Worm (Caenorhabditis elegans) whole organism, young adult: Measurements from ENCODE around the gene Y22D7AL.10.

Experiments used
- B0261.1 ChIP-seq: sonication (generic microtip); optimal IDR thresholded peaks from 2 replicates; lab custom pipeline; 2016; ENCODE audit warnings: mild to moderate bottlenecking, missing genetic modification characterization, moderate library complexity, missing compliant biosample characterization
- D2030.7 ChIP-seq: fragments of 200-800 bp; sonication (Bioruptor generic); IDR thresholded peaks from 2 replicates; pipeline ENCODE4 v1.3.6; 2022; ENCODE audit warnings: missing genetic modification reagents, missing genetic modification characterization, missing compliant biosample characterization
- F33H1.4 ChIP-seq: fragments of 200-800 bp; sonication (Bioruptor generic); IDR thresholded peaks from 2 replicates; pipeline ENCODE4 v1.3.6; 2022; ENCODE audit warnings: missing genetic modification reagents, missing genetic modification characterization, missing compliant biosample characterization
- F37B4.10 ChIP-seq: fragments of 200-800 bp; sonication (Bioruptor generic); IDR thresholded peaks from 2 replicates; pipeline ENCODE4 v1.3.6; 2022; ENCODE audit warnings: missing genetic modification characterization, missing compliant biosample characterization
- Y56A3A.18 ChIP-seq: fragments of 200-800 bp; sonication (Bioruptor generic); IDR thresholded peaks from 2 replicates; pipeline ENCODE4 v1.3.6; 2022; ENCODE audit warnings: missing genetic modification reagents, missing genetic modification characterization, missing compliant biosample characterization
- ZK185.1 ChIP-seq: sonication (generic microtip); optimal IDR thresholded peaks from 2 replicates; lab custom pipeline; 2016; ENCODE audit warnings: mild to moderate bottlenecking, missing genetic modification characterization, missing compliant biosample characterization; ENCODE audit not compliant: poor library complexity, severe bottlenecking
- akir-1 ChIP-seq: fragments of 200-800 bp; sonication (Bioruptor generic); optimal IDR thresholded peaks from 2 replicates; lab custom pipeline; 2018; ENCODE audit warnings: mild to moderate bottlenecking, missing genetic modification characterization, moderate library complexity, missing compliant biosample characterization
- ama-1 ChIP-seq, 3 experiments: fragments of 150-350 bp in 1 of 3; sonication (generic microtip) in 2 of 3; optimal IDR thresholded peaks; 2 replicates each; lab custom pipeline; 2014 to 2018; ENCODE audit warnings: missing biosample characterization in 2 of 3, missing genetic modification characterization in 2 of 3, missing genetic modification reagents in 2 of 3
- aptf-3 ChIP-seq: fragments of 200-800 bp; sonication (Bioruptor generic); IDR thresholded peaks from 2 replicates; pipeline ENCODE4 v1.3.6; 2022; ENCODE audit warnings: missing genetic modification characterization, missing compliant biosample characterization
- atf-7 ChIP-seq: sonication (generic microtip); optimal IDR thresholded peaks from 2 replicates; lab custom pipeline; 2017; ENCODE audit warnings: mild to moderate bottlenecking, missing genetic modification characterization, missing compliant biosample characterization
- athp-1 ChIP-seq: sonication (generic microtip); optimal IDR thresholded peaks from 2 replicates; lab custom pipeline; 2017; ENCODE audit warnings: mild to moderate bottlenecking, missing genetic modification characterization, missing compliant biosample characterization
- attf-3 ChIP-seq: fragments of 200-800 bp; sonication (Bioruptor generic); conservative IDR thresholded peaks from 2 replicates; pipeline ENCODE4 v1.3.6; 2022; ENCODE audit warnings: missing genetic modification reagents, missing genetic modification characterization, missing compliant biosample characterization
- attf-6 ChIP-seq: fragments of 200-800 bp; sonication (Bioruptor generic); IDR thresholded peaks from 2 replicates; pipeline ENCODE4 v1.3.6; 2022; ENCODE audit warnings: missing genetic modification reagents, missing genetic modification characterization, missing compliant biosample characterization
- cebp-1 ChIP-seq, 2 experiments: fragments of 200-800 bp in 1 of 2; sonication (Bioruptor generic) in 1 of 2; sonication (generic microtip) in 1 of 2; IDR thresholded peaks in 1 of 2; optimal IDR thresholded peaks in 1 of 2; 2 replicates each; pipeline versions ENCODE4 v1.3.6 to Lab custom; 2017 to 2022; ENCODE audit warnings: missing compliant biosample characterization in 2 of 2, missing genetic modification characterization in 2 of 2, mild to moderate bottlenecking in 1 of 2, missing genetic modification reagents in 1 of 2, moderate library complexity in 1 of 2
- ceh-27 ChIP-seq: fragments of 200-800 bp; sonication (Bioruptor generic); optimal IDR thresholded peaks from 2 replicates; lab custom pipeline; 2018; ENCODE audit warnings: mild to moderate bottlenecking, missing genetic modification characterization, moderate library complexity, missing compliant biosample characterization
- ceh-40 ChIP-seq: fragments of 200-800 bp; sonication (Bioruptor generic); IDR thresholded peaks from 2 replicates; pipeline ENCODE4 v1.3.6; 2022; ENCODE audit warnings: missing genetic modification characterization, missing compliant biosample characterization
- die-1 ChIP-seq: sonication (generic microtip); optimal IDR thresholded peaks from 2 replicates; lab custom pipeline; 2016; ENCODE audit warnings: missing genotype, mild to moderate bottlenecking, missing genetic modification characterization, missing compliant biosample characterization
- egl-44 ChIP-seq: fragments of 200-800 bp; sonication (Bioruptor generic); IDR thresholded peaks from 2 replicates; pipeline ENCODE4 v1.3.6; 2022; ENCODE audit warnings: missing genetic modification reagents, missing genetic modification characterization, missing compliant biosample characterization
- hmg-1.2 ChIP-seq: fragments of 200-800 bp; sonication (Bioruptor generic); IDR thresholded peaks from 2 replicates; pipeline ENCODE4 v1.3.6; 2022; ENCODE audit warnings: missing genetic modification reagents, missing genetic modification characterization, missing compliant biosample characterization
- let-526 ChIP-seq: fragments of 200-800 bp; sonication (Bioruptor generic); IDR thresholded peaks from 2 replicates; pipeline ENCODE4 v1.3.6; 2022; ENCODE audit warnings: missing genetic modification reagents, missing genetic modification characterization, missing compliant biosample characterization
- lin-26 ChIP-seq: fragments of 200-800 bp; sonication (Bioruptor generic); IDR thresholded peaks from 2 replicates; pipeline ENCODE4 v1.3.6; 2022; ENCODE audit warnings: missing genetic modification reagents, missing genetic modification characterization, missing compliant biosample characterization
- lin-54 ChIP-seq: fragments of 200-800 bp; sonication (Bioruptor generic); optimal IDR thresholded peaks from 2 replicates; lab custom pipeline; 2018; ENCODE audit warnings: mild to moderate bottlenecking, missing genetic modification characterization, missing compliant biosample characterization
- lsl-1 ChIP-seq: fragments of 200-800 bp; sonication (Bioruptor generic); optimal IDR thresholded peaks from 2 replicates; lab custom pipeline; 2018; ENCODE audit warnings: mild to moderate bottlenecking, missing genetic modification characterization, moderate library complexity, missing compliant biosample characterization
- madf-6 ChIP-seq: fragments of 200-800 bp; sonication (Bioruptor generic); IDR thresholded peaks from 2 replicates; pipeline ENCODE4 v1.3.6; 2022; ENCODE audit warnings: missing genetic modification reagents, missing genetic modification characterization, missing compliant biosample characterization
- mes-4 ChIP-seq: sonication (generic microtip); optimal IDR thresholded peaks from 2 replicates; lab custom pipeline; 2016; ENCODE audit warnings: missing genotype, missing genetic modification characterization, missing compliant biosample characterization
- mxl-1 ChIP-seq: sonication (generic microtip); optimal IDR thresholded peaks from 2 replicates; lab custom pipeline; 2016; ENCODE audit warnings: missing genetic modification characterization, missing compliant biosample characterization
- nfya-1 ChIP-seq: sonication (generic microtip); optimal IDR thresholded peaks from 2 replicates; lab custom pipeline; 2017; ENCODE audit warnings: antibody characterized with exemption, missing compliant biosample characterization, missing genetic modification characterization, borderline replicate concordance; ENCODE audit not compliant: insufficient read depth
- nfyb-1 ChIP-seq: fragments of 200-800 bp; sonication (Bioruptor generic); IDR thresholded peaks from 2 replicates; pipeline ENCODE4 v1.3.6; 2022; ENCODE audit warnings: missing genetic modification reagents, missing genetic modification characterization, missing compliant biosample characterization
- nhr-80 ChIP-seq: sonication (generic microtip); optimal IDR thresholded peaks from 2 replicates; lab custom pipeline; 2016; ENCODE audit warnings: missing genetic modification characterization, missing compliant biosample characterization
- rec-8 ChIP-seq, 2 experiments: sonication (generic microtip); optimal IDR thresholded peaks; 2 replicates each; lab custom pipeline; 2016; ENCODE audit warnings: mild to moderate bottlenecking in 2 of 2, missing genetic modification characterization in 2 of 2, missing genetic modification reagents in 2 of 2, missing genotype in 2 of 2, missing biosample characterization in 1 of 2, missing compliant biosample characterization in 1 of 2, moderate library complexity in 1 of 2
- rpc-1 ChIP-seq, 2 experiments: fragments of 150-350 bp in 1 of 2; sonication (generic microtip) in 1 of 2; optimal IDR thresholded peaks; 2 replicates each; lab custom pipeline; 2014 to 2018; ENCODE audit warnings: missing biosample characterization in 1 of 2, missing genetic modification characterization in 1 of 2, missing genetic modification reagents in 1 of 2, missing genotype in 1 of 2
- snpc-4 ChIP-seq, 5 experiments: fragments of 150-350 bp in 1 of 5; sonication (generic microtip) in 4 of 5; optimal IDR thresholded peaks; 2 replicates each; lab custom pipeline; 2014 to 2018; ENCODE audit warnings: missing genetic modification characterization in 5 of 5, missing biosample characterization in 3 of 5, antibody characterized with exemption in 2 of 5, mild to moderate bottlenecking in 2 of 5, missing compliant biosample characterization in 2 of 5, missing genotype in 2 of 5, moderate library complexity in 2 of 5, missing genetic modification reagents in 1 of 5
- tbp1 ChIP-seq: fragments of 200-800 bp; sonication (Bioruptor generic); optimal IDR thresholded peaks from 2 replicates; lab custom pipeline; 2018; ENCODE audit warnings: mild to moderate bottlenecking, missing genetic modification characterization, missing compliant biosample characterization
- unc-62 ChIP-seq: fragments of 150-350 bp; optimal IDR thresholded peaks from 2 replicates; lab custom pipeline; 2014; ENCODE audit warnings: missing biosample characterization, missing genetic modification reagents, missing genetic modification characterization
- ztf-25 ChIP-seq: fragments of 200-800 bp; sonication (Bioruptor generic); IDR thresholded peaks from 2 replicates; pipeline ENCODE4 v1.3.6; 2022; ENCODE audit warnings: missing genetic modification reagents, missing genetic modification characterization, missing compliant biosample characterization
- ztf-28 ChIP-seq: fragments of 200-800 bp; sonication (Bioruptor generic); IDR thresholded peaks from 2 replicates; pipeline ENCODE4 v1.3.6; 2022; ENCODE audit warnings: missing genetic modification reagents, missing genetic modification characterization, missing compliant biosample characterization

Y22D7AL.10 gene

ce11 chrIII:1604514-1604976 lies 14.2 kb downstream of the Y22D7AL.10 start, which contains the start of gene Y22D7AL.6 (continued):
- TF ChIP-seq let-526 (GFP tag; lab: Robert Waterston, UW) (no peak), mes-4 (tag; lab: Kevin White, UChicago) (peak; percentile 64), atf-7 (tag; lab: Kevin White, UChicago) (peak; percentile 62), nfya-1 (no peak), F37B4.10 (GFP tag; lab: Robert Waterston, UW) (no peak)

DNA sequence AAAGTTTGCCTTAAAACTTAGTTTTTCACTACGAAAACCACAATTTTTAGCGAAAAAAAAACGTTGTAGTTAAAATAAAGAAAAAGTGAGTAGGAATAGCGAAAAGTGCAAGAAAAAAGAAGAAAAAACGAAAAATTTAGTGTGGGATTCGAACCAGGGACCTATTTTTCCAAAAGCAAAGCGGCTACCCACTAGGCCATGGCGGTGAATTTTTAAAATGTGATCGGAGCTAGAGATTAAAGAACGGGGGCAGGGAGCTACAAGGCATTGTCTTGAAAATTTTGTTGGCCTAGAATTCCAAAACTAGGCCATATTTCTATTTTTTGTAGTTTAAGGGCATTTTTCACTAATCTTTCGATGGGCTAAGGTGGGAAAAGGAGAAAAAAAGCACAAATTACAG lies 15.0 kb downstream of the Y22D7AL.10 start:
- no peak for TF ChIP-seq aptf-3 (GFP tag; lab: Robert Waterston, UW)
- 0 out of 2 replicates have a peak, but pooled peaks have one; percentile 10 for TF ChIP-seq ztf-25 (GFP tag; lab: Robert Waterston, UW)
- TF ChIP-seq D2030.7 (GFP tag; lab: Robert Waterston, UW), result peak; percentile 48
- TF ChIP-seq attf-6 (GFP tag; lab: Robert Waterston, UW), result no peak
- no peak for TF ChIP-seq attf-3
- peak; percentile 26; the same call in 1 of the 2 replicates for TF ChIP-seq madf-6
- TF ChIP-seq lin-26, result peak; percentile 62; the same call in 1 of the 2 replicates
- peak; percentile 61 for TF ChIP-seq B0261.1 (tag; lab: Kevin White, UChicago)
- TF ChIP-seq akir-1, result no peak
- no peak for TF ChIP-seq nfyb-1 (GFP tag; lab: Robert Waterston, UW)
- TF ChIP-seq tbp1, result peak; percentile 88
- peak; percentile 34; the same call in 1 of the 2 replicates for TF ChIP-seq cebp-1 (GFP tag; IDR thresholded peaks at IDR 0.05; lab: Robert Waterston, UW)
- TF ChIP-seq cebp-1 (tag; optimal IDR thresholded peaks at IDR 0.05; lab: Kevin White, UChicago), result no peak
- peak; percentile 30 for TF ChIP-seq mxl-1
- TF ChIP-seq rpc-1 (optimal IDR thresholded peaks at IDR 0.05; lab: Kevin White, UChicago), result peak; percentile 59
- peak; percentile 71 for TF ChIP-seq rpc-1 (tag; optimal IDR thresholded peaks at IDR 0.05; lab: Kevin White, UChicago)
- peak; percentile 53 for TF ChIP-seq athp-1 (tag; lab: Kevin White, UChicago)
- peak; percentile 57 for TF ChIP-seq die-1 (tag; lab: Kevin White, UChicago)
- TF ChIP-seq snpc-4 (GFP tag; optimal IDR thresholded peaks at IDR 0.05; lab: Kevin White, UChicago), result peak; percentile 14
- no peak for TF ChIP-seq snpc-4 (tag; optimal IDR thresholded peaks at IDR 0.05; lab: Kevin White, UChicago)
- TF ChIP-seq rec-8 (tag; optimal IDR thresholded peaks at IDR 0.05; lab: Kevin White, UChicago), result peak in 1 of 2 experiments; percentile 68
- no peak for TF ChIP-seq let-526 (GFP tag; lab: Robert Waterston, UW)
- peak; percentile 50; the same call in 1 of the 2 replicates for TF ChIP-seq ceh-40 (GFP tag; lab: Robert Waterston, UW)
- TF ChIP-seq ztf-28 (GFP tag; lab: Robert Waterston, UW), result 0 out of 2 replicates have a peak, but pooled peaks have one; percentile 37
- peak; percentile 7 for TF ChIP-seq lin-54 (GFP tag; lab: Kevin White, UChicago)
- TF ChIP-seq Y56A3A.18 (GFP tag; lab: Robert Waterston, UW), result no peak
- peak; percentile 16 for TF ChIP-seq lsl-1 (GFP tag; lab: Kevin White, UChicago)
- no peak for TF ChIP-seq ama-1 (optimal IDR thresholded peaks at IDR 0.05; lab: Kevin White, UChicago)
- TF ChIP-seq ama-1 (GFP tag; optimal IDR thresholded peaks at IDR 0.05; lab: Kevin White, UChicago), result peak in 1 of 2 experiments; percentile 31
- 0 out of 2 replicates have a peak, but pooled peaks have one; percentile 12 for TF ChIP-seq F33H1.4 (GFP tag; lab: Robert Waterston, UW)
- TF ChIP-seq egl-44 (GFP tag; lab: Robert Waterston, UW), result 0 out of 2 replicates have a peak, but pooled peaks have one; percentile 18
- peak; percentile 40 for TF ChIP-seq hmg-1.2 (GFP tag; lab: Robert Waterston, UW)

DNA sequence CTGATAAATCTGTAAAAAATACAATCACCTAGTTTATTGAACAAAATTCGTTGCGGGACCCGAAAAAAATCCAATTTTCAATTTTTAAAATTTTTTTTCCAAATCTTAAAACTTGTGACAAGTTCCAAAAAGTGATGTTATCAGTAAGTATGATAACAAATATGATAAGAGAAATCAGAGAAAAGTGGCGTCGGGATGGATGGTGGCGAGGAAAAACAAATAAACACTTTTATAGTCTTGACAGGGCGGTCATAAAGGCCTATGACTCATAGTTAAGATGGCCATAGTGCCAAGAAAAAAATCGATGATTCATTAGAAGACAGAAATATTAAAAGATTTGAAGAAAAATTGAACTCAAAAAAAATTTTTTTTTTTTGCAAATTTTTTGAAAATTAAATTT lies 16.0 kb downstream of the Y22D7AL.10 start:
- TF ChIP-seq nhr-80 (tag; lab: Kevin White, UChicago) (peak; percentile 21), ceh-27 (no peak), unc-62 (GFP tag; lab: Kevin White, UChicago) (peak; percentile 31), ZK185.1 (tag; lab: Kevin White, UChicago) (no peak)
